Fruit fly (Drosophila melanogaster): ENCODE results near the gene kud.

The kud gene

DNA sequence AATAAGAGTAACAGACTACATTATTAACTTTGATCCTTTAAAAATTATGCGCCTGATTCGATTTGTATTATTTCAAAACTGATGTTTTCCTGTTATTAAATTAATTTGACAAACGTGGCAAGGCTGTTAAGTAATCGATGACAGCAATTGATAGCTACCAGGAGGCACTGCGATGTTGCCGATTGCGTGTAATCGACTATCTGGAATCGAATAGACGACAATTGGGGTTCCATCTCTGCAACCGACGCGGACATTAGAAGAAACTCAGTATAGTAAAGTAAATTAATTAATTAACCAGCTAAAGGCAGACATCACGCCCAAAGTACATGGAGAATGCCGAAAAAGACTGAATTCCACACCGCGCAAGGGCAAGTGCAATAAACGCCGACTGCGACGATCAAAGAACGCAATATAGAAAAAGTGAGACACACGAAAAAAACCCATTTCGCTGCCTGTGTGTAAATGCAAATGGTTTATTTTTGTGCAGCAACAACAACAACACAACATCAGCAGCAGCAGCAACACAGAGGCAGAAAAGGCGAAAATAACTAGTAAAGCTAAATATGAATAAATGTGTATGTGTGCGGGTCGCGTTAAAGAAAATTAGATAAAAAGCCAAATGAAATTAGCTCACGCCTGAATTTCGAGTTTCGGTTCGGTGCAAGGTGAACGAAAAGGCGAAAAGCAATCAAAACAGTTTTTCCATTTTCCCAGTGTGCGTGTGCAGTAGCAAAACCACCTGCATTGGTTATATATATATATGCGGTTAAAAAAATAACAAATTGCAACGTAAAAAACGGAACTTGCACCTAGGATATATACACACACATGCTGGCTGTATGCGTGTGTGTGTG, 9.0 kb upstream of the kud start, which contains the start of gene sina:
Gene sina, plus strand, starts transcription at position 219 of the 854 bp plus-strand sequence.
- TF ChIP-seq CG8478 (optimal IDR thresholded peaks at IDR 0.05), result no peak
- peak; percentile 11 to 28 for TF ChIP-seq CTCF (optimal IDR thresholded peaks at IDR 0.05)

DNA sequence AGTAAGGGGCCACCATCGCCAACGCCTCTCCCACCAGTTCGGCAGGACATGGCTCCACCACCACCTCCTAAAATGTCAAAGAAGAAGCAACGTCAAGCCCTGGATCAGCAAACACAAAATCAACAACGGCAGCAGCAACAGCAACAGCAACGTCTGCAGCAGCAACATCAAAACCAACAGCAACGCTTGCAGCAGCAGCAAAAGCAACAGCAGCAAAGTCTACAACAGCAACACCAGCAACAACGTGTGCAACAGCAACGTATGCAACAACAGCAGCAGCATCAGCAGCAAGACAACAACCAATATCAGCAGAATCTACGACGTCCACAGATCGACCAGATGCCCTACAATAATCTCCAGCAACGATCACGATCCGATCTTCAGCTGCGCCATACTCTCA, 6.8 kb upstream of the kud start:
- no peak for TF ChIP-seq CTCF (optimal IDR thresholded peaks at IDR 0.05)
- TF ChIP-seq CG8478 (optimal IDR thresholded peaks at IDR 0.05), result no peak

DNA sequence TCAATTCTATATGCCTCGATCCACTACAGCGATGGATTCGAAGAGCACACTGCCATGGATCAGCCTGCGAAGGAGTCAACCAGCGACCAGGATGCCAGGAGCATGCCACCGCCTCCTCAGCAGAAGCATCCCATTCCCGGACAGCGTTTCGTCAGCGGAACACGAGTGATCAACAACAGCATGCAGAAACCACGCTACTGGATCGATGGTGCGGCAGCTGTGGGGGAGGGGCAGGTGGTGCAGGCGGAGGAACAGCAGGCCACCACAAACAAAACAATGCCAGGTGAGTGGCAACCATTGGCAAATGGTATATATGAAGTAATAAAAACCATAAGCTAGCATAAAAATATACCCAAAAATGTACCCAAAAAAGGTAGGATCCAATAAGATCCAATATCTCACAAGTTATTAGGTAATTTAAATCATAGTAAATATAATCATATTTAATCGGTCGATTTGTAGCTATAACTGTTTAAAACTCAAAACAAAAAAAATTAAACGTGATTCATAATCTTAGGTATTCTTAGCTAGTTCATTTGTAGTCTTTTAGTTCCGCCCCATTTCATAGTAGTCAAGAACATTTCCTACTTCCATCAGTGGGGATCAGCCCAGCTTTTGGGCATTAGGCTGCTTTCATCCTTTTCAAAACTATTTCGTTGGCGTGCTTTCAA, 951 bp upstream of the kud start, which contains the start of gene CG32161:
Gene CG32161, plus strand, starts transcription at position 621 of the 671 bp plus-strand sequence.
- TF ChIP-seq CG8478 (optimal IDR thresholded peaks at IDR 0.05) (no peak), CTCF (optimal IDR thresholded peaks at IDR 0.05) (no peak)

DNA sequence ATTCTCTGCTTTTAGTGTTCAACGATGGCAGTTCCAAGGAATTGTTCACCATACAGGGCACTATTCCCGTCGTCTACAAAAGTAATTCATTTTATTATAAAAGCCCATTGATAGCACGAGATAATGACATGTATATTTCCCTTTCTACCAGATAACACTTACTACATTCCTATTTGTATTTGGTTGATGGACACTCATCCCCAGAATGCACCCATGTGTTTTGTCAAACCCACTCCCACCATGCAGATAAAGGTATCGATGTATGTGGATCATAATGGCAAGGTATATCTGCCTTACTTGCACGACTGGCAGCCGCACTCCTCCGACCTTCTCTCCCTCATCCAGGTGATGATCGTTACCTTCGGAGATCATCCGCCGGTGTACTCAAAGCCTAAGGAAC, 1.8 kb downstream of the kud start:
- no peak for TF ChIP-seq CG8478 (optimal IDR thresholded peaks at IDR 0.05)

DNA sequence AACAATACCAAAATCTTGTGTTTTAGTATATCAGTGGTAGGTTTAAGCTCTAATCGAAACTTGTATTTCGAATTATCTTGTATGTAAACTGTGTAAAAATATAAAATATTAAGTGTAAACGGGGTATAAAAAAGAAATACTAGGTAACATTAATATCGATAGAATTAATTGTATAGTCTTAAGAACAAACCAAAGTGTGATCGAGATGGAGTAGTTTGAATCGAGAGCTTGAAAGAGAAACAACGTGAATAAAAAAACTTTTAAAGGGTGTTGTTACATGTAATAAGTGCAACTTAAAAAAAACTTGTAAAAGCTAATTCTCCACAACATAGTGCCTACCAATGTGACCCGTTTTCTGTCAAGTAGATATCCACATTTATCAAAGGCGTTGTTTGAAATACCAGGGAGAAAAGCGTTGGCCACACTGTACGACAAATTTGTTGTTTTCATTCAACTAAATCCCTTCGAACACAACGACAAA, 2.7 kb downstream of the kud start, which contains the start of gene TSG101:
Gene TSG101, plus strand, starts transcription at position 208 of the 481 bp plus-strand sequence.
- no peak for TF ChIP-seq CG8478 (optimal IDR thresholded peaks at IDR 0.05)
- peak in 1 of 2 experiments; percentile 18 for TF ChIP-seq CTCF (optimal IDR thresholded peaks at IDR 0.05)

DNA sequence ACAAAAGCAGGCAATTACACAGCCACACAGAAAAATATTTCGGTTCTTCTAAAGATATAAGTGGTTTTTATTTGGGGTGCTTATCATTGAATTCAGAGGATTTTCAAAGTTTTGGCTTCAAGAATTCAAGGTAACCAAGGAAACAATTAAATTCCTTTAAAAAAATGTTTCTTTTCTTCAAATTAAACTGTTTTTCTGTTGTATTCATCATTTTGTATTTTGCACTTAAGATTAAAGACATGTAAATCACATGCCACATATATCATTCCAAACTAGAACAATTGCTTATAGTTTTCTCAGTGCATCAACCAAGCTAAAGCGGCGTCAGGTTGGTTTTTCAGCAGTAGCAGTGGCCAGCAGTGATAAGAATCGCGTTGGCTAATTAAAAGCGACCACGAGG, 4.3 kb downstream of the kud start:
- TF ChIP-seq CG8478 (optimal IDR thresholded peaks at IDR 0.05), result no peak
- no peak for TF ChIP-seq CTCF (optimal IDR thresholded peaks at IDR 0.05)

DNA sequence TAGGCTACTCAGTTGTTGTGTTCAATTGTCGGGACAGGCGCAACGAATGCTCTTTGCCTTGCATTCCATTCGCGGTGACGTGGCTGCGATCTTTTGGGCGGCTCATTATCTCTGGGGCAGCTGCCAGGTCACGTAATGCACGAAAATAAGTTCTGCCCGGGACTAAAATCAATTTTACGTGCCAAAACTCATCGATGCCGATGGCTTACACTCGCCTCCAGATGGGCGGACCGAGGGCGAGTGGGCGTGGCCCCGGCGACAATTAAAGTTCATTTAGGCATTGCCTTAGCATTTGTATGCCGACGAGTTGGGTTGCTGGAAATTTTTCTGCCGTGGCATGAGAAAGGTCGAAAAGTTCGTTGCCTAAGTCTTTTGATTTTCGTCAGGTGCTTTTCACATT, 8.1 kb downstream of the kud start:
- TF ChIP-seq CG8478 (optimal IDR thresholded peaks at IDR 0.05), result no peak
- no peak for TF ChIP-seq CTCF (optimal IDR thresholded peaks at IDR 0.05)

DNA sequence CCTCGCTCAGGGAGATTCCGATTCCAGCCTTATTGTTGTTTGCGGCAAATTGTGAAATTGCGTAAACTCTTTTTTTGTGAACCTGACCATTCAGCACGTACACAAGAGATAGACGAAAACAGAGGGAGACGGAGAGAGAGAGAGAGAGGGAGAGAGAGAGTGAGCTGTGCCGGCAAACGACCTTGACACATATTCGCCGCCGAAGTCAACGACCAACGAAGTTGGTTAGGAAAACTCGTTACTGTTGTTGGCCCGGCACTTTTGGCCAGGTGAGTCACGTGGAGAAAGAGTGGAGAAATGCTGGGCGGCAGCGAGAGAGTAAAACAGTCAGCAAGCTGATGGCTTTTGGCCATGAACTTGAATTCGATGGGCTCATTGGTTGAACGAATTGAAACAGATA, 14.8 kb downstream of the kud start:
- TF ChIP-seq CG8478 (optimal IDR thresholded peaks at IDR 0.05), result no peak
- no peak for TF ChIP-seq CTCF (optimal IDR thresholded peaks at IDR 0.05)

DNA sequence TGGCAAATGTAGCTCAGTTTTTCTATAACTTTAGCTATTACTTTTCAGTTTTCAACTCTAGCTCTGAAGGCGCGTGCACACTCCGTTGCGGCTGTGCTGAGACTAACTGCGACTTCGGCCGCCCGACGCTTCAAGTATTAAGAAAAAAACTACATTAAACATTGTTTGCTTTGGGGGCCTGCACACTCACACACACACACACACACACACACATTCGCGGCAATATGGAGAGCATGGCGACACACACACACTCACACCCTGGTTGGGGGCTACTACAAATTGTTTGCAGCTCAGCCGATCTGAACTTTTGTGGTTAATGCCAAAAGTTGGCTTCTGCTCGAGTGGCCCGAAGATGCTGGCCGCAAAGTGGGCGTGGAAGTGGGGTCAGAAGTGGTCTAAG, 15.8 kb downstream of the kud start, which contains the start of gene CG13024:
Gene CG13024, minus strand, starts transcription at position 108 of the 400 bp plus-strand sequence.
- TF ChIP-seq CTCF (optimal IDR thresholded peaks at IDR 0.05) (no peak), CG8478 (optimal IDR thresholded peaks at IDR 0.05) (no peak)

DNA sequence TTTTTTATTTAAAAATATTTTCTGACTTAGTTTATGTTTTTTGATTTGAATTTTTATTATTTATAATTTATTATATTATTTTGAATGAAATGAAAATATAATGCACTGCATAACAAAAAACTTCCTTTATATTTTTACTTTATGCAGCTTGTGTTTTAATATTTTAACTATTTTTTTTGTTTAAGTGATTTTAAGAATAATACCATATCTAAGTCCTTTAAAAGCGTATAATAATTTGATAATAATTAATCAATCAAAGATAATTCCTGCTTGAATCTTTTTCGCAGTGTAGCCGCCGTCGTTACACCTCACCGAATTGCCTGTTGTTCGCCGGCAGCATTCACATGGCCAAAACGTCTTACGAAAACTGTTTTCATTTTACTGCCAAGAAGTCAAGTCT, 19.6 kb downstream of the kud start:
- TF ChIP-seq CG8478 (optimal IDR thresholded peaks at IDR 0.05) (no peak), CTCF (optimal IDR thresholded peaks at IDR 0.05) (no peak)

DNA sequence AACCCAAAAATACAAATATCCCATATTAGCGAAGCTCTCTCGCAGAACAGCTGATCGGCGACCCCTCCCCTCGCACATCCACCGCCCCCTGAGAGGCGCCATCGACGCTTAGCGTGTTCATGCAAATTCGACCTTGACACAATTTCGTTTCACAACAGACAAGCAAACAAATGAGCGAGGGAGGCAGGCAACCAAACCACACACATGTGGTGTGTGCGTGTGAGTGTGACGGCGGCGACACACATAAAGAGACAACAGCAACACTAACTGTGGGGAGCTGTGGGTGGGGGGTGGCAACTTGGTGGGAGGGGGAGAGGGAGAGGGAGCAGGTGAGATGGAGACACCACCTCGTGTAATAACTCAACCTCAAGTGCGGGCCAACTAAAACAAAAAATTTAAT, 20.1 kb downstream of the kud start:
- TF ChIP-seq CG8478 (optimal IDR thresholded peaks at IDR 0.05), result no peak
- no peak for TF ChIP-seq CTCF (optimal IDR thresholded peaks at IDR 0.05)

DNA sequence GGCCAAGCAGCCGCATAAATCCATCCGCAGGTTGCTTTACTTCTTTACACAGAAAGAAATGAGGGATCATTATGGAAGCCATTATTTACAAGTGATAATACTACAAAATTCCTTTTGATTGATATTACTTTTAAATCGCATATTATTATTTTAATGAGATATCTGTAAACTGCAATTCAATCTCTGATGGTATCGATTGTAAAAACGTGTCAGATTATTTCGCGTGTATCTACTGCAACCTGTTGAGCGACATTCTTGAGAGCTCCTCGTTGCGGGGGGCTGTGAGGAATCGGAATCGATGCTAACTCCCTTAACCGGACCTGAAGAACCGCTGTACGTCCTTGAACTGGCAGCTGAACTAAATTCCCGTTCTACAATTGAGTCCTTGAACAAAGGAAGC, 26.7 kb downstream of the kud start:
- TF ChIP-seq CG8478 (optimal IDR thresholded peaks at IDR 0.05) (no peak), CTCF (optimal IDR thresholded peaks at IDR 0.05) (no peak)

DNA sequence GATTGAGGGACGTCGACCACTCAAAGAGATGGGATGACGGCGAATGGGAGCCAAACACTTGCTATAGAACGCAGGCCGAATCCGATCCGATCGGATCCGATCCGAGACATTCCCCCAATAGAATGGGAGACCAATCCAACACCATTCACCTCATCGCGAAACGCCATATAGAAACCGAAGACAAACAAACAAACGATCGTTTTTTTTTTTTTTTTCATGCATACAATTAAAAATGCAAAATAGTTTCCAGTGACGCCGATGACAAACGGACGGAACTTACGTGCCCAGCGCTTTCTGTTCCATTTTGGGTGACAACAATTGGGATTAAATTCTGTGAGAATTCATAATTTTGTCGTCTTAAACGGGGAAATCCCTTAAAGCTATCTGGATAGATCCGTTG, 30.8 kb downstream of the kud start:
- TF ChIP-seq CTCF (optimal IDR thresholded peaks at IDR 0.05) (no peak), CG8478 (optimal IDR thresholded peaks at IDR 0.05) (no peak)

DNA sequence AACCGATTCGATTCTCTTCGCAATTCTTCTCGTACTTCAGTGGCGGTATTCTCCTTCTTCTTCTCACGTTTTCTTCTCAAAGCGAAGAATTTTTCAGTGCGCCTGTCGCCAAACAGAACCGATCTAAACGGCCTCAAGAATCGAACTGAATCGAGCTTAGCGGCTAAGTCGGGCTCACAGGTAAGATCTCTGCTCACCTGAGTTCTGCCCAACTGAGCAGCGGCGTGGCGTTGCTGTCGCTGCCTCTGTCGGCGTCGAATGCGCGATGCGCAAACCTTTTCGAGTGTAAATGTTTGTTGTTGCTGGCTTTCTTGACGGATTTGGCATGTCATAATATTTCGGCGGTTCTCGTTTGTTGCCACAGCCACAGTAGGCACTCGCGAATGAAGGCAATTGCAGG, 32.9 kb downstream of the kud start:
- TF ChIP-seq CTCF (optimal IDR thresholded peaks at IDR 0.05), result no peak
- TF ChIP-seq CG8478 (optimal IDR thresholded peaks at IDR 0.05), result no peak

DNA sequence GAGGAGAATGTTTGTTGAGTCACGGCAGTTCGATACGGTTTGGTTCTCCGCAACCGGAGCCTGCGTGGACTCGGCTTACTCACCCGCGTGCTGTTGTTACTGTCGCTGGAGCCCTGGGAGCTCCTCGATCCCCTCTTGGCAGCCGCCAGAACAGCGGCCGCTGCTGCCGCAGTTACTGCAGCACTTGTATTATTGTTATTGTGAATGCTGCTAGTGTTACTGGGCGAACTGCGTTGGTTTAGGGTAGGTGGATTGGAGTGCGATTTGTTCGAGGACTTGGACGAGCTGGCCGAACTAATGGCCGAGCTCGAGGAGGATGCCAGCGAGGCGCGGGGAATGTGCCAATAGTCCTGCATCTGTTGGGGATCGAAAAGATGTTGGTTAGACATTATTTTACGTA, 34.3 kb downstream of the kud start:
- TF ChIP-seq CG8478 (optimal IDR thresholded peaks at IDR 0.05) (no peak), CTCF (optimal IDR thresholded peaks at IDR 0.05) (no peak)

DNA sequence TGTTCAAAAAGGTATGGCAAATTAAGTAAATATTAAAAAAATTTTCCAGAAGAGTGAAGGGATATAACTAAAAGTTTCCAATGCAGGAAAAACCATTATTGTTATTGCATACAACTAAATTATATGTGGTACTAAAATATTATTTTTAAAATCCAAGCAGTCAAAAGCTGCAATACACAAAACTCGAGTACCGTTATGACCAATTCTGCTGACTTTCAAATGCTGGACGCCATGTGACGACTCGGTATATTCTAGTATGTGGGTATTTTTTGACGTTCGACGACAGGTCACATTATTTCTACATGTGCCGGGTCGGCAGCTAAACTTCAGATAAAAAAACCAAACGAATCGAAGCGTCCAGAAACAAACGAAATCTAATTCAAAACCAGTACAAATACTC, 36.7 kb downstream of the kud start:
- TF ChIP-seq CG8478 (optimal IDR thresholded peaks at IDR 0.05) (no peak), CTCF (optimal IDR thresholded peaks at IDR 0.05) (peak in 1 of 2 experiments; percentile 41)

Measured in S2 (cell line).